Fruit fly (Drosophila melanogaster): ENCODE data around the gene stx.

Gene stx

dm6 chrX:10717869-10718268 is 26.9 kb downstream of the stx start (continued):
- TF ChIP-seq Blimp-1 (GFP tag; optimal IDR thresholded peaks at IDR 0.05) (peak; percentile 28), Side (GFP tag; optimal IDR thresholded peaks at IDR 0.05) (no peak), shn (GFP tag; optimal IDR thresholded peaks at IDR 0.05) (no peak), psq (GFP tag; optimal IDR thresholded peaks at IDR 0.05) (no peak), Gsc (GFP tag; IDR thresholded peaks at IDR 0.05) (no peak), CG12942 (GFP tag; optimal IDR thresholded peaks at IDR 0.05) (no peak), fru (optimal IDR thresholded peaks at IDR 0.05) (no peak), Doc3 (GFP tag; IDR thresholded peaks at IDR 0.05; ENCODE audit: partially characterized antibody) (no peak), Aef1 (GFP tag; IDR thresholded peaks at IDR 0.05) (no peak), CG4854 (GFP tag; optimal IDR thresholded peaks at IDR 0.05) (no peak), CG33557 (GFP tag; optimal IDR thresholded peaks at IDR 0.05) (no peak), ap (GFP tag; IDR thresholded peaks at IDR 0.05) (no peak), H15 (GFP tag; IDR thresholded peaks at IDR 0.05) (0 out of 3 replicates have a peak, but pooled peaks have one; percentile 28), CG33213 (GFP tag; optimal IDR thresholded peaks at IDR 0.05) (no peak), CG4360 (GFP tag; IDR thresholded peaks at IDR 0.05) (no peak), Hey (tag; optimal IDR thresholded peaks at IDR 0.05) (no peak), CG13624 (GFP tag; optimal IDR thresholded peaks at IDR 0.05) (no peak), CG3065 (GFP tag; optimal IDR thresholded peaks at IDR 0.05) (no peak), stwl (tag; optimal IDR thresholded peaks at IDR 0.05) (peak; percentile 28), CG3847 (GFP tag; IDR thresholded peaks at IDR 0.05) (no peak), gcm2 (GFP tag; optimal IDR thresholded peaks at IDR 0.05) (no peak), slp2 (GFP tag; optimal IDR thresholded peaks at IDR 0.05) (no peak), fd64A (GFP tag; optimal IDR thresholded peaks at IDR 0.05) (no peak), MESR4 (GFP tag; optimal IDR thresholded peaks at IDR 0.05) (no peak), wor (GFP tag; IDR thresholded peaks at IDR 0.05) (peak; percentile 27; the same call in 1 of the 2 replicates), Elba2 (GFP tag; optimal IDR thresholded peaks at IDR 0.05) (no peak), al (GFP tag; IDR thresholded peaks at IDR 0.05) (no peak), CTCF (GFP tag; optimal IDR thresholded peaks at IDR 0.05) (no peak), CG18011 (GFP tag; optimal IDR thresholded peaks at IDR 0.05) (no peak), CG11504 (tag; optimal IDR thresholded peaks at IDR 0.05) (peak; percentile 77), kay (GFP tag; optimal IDR thresholded peaks at IDR 0.05) (no peak), Fer2 (tag; optimal IDR thresholded peaks at IDR 0.05) (no peak), CG13287 (GFP tag; IDR thresholded peaks at IDR 0.05; ENCODE audit: partially characterized antibody) (no peak), Fer1 (GFP tag; optimal IDR thresholded peaks at IDR 0.05) (peak; percentile 23), CG15514 (GFP tag; optimal IDR thresholded peaks at IDR 0.05) (peak; percentile 24), rib (GFP tag; IDR thresholded peaks at IDR 0.05) (no peak), hb (GFP tag; IDR thresholded peaks at IDR 0.05; ENCODE audit: partially characterized antibody) (no peak), Ets65A (GFP tag) (no peak), CG12104 (GFP tag; optimal IDR thresholded peaks at IDR 0.05) (no peak), CG9817 (tag; optimal IDR thresholded peaks at IDR 0.05) (no peak), inv (GFP tag; IDR thresholded peaks at IDR 0.05; ENCODE audit: partially characterized antibody) (no peak), CG11560 (tag; IDR thresholded peaks at IDR 0.05) (no peak), CG11723 (GFP tag; optimal IDR thresholded peaks at IDR 0.05) (no peak), ssp (GFP tag; IDR thresholded peaks at IDR 0.05) (peak; percentile 31; the same call in 1 of the 2 replicates), Dp (GFP tag; optimal IDR thresholded peaks at IDR 0.05) (no peak), CG13775 (GFP tag; optimal IDR thresholded peaks at IDR 0.05) (no peak), NFAT (GFP tag; IDR thresholded peaks at IDR 0.05) (no peak), knrl (GFP tag; IDR thresholded peaks at IDR 0.05; ENCODE audit: partially characterized antibody) (no peak), twi (tag; optimal IDR thresholded peaks at IDR 0.05) (no peak), jing (GFP tag; optimal IDR thresholded peaks at IDR 0.05) (peak; percentile 19), gro (GFP tag; optimal IDR thresholded peaks at IDR 0.05) (no peak), cwo (GFP tag; optimal IDR thresholded peaks at IDR 0.05) (no peak), dimm (GFP tag; IDR thresholded peaks at IDR 0.05) (no peak)

Data from whole organism, embryonic.